Worm (Caenorhabditis elegans): ENCODE data around the gene trcs-2.

DNA sequence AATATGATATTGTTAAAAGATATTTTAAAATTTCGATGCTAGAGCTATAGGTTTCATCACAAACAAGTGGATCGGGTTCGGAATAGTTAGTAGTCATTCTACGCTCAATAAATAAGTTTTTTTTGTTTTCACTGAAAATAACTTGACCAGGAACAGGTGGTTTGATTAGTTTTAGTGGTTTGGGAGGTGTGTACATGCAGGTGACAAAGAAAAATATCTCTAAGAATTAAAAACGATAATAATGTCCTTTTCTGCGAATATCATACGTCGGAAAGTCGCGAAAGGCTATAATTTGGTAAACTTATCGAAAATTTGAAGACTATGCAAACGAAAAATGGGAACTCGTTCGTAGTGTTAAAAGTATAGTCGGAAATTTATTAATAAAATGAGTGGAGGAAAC, 12.0 kb upstream of the trcs-2 start, which contains the start of gene srg-15:
- TF ChIP-seq hlh-4 (tag; optimal IDR thresholded peaks at IDR 0.05) = no peak
- TF ChIP-seq fos-1 (tag; optimal IDR thresholded peaks at IDR 0.05) = no peak
- TF ChIP-seq nhr-12 (tag; optimal IDR thresholded peaks at IDR 0.05) = no peak
- no peak for TF ChIP-seq nhr-28 (tag; optimal IDR thresholded peaks at IDR 0.05)
- TF ChIP-seq ces-1 (GFP tag; optimal IDR thresholded peaks at IDR 0.05) = no peak
- TF ChIP-seq ama-1 (optimal IDR thresholded peaks at IDR 0.05) = no peak
- no peak for TF ChIP-seq lin-35 (GFP tag; optimal IDR thresholded peaks at IDR 0.05)
